Fruit fly (Drosophila melanogaster) whole organism, embryonic: ENCODE results near the gene Jhbp13.

Source experiments
- CG10209 ChIP-seq: fragments of 200-800 bp; sonication (Bioruptor generic); optimal IDR thresholded peaks from 3 replicates; lab custom pipeline; 2017; ENCODE audit warnings: missing biosample characterization, mild to moderate bottlenecking, missing genetic modification characterization, missing genetic modification reagents
- CG10267 ChIP-seq: fragments of 200-800 bp; sonication (Bioruptor generic); optimal IDR thresholded peaks from 2 replicates; lab custom pipeline; 2018; ENCODE audit warnings: missing biosample characterization, mild to moderate bottlenecking, missing genetic modification characterization, moderate library complexity
- CG10431 ChIP-seq: fragments of 200-800 bp; sonication (Bioruptor generic); optimal IDR thresholded peaks from 3 replicates; lab custom pipeline; 2018; ENCODE audit warnings: missing biosample characterization, mild to moderate bottlenecking, missing genetic modification characterization
- CG10959 ChIP-seq: fragments of 200-800 bp; sonication (Bioruptor generic); IDR thresholded peaks from 2 replicates; pipeline ENCODE4 v1.3.6; 2022; ENCODE audit warnings: missing biosample characterization, missing genetic modification characterization
- CG10979 ChIP-seq: fragments of 200-800 bp; sonication (Bioruptor generic); optimal IDR thresholded peaks from 2 replicates; lab custom pipeline; 2018; ENCODE audit warnings: missing biosample characterization, mild to moderate bottlenecking, missing genetic modification characterization, moderate library complexity
- CG11398 ChIP-seq: fragments of 200-800 bp; sonication (Bioruptor generic); optimal IDR thresholded peaks from 2 replicates; lab custom pipeline; 2016; ENCODE audit warnings: missing biosample characterization, missing genetic modification characterization
- CG11696 ChIP-seq: fragments of 200-800 bp; sonication (Bioruptor generic); IDR thresholded peaks from 2 replicates; pipeline ENCODE4 v1.3.6; 2022; ENCODE audit warnings: missing biosample characterization, missing genetic modification characterization
- CG12744 ChIP-seq: fragments of 200-800 bp; sonication (Bioruptor generic); optimal IDR thresholded peaks from 2 replicates; lab custom pipeline; 2016; ENCODE audit warnings: missing biosample characterization, missing genetic modification characterization
- CG15601 ChIP-seq: fragments of 200-800 bp; sonication (Bioruptor generic); optimal IDR thresholded peaks from 3 replicates; lab custom pipeline; 2019; ENCODE audit warnings: missing biosample characterization, mild to moderate bottlenecking, missing genetic modification characterization, moderate library complexity
- CG18599 ChIP-seq: fragments of 200-800 bp; sonication (Bioruptor generic); optimal IDR thresholded peaks from 3 replicates; lab custom pipeline; 2017; ENCODE audit warnings: missing biosample characterization, missing genetic modification characterization, mild to moderate bottlenecking, moderate library complexity, missing genetic modification reagents
- CG2120 ChIP-seq: fragments of 200-800 bp; sonication (Bioruptor generic); optimal IDR thresholded peaks from 3 replicates; lab custom pipeline; 2016; ENCODE audit warnings: missing biosample characterization, missing genetic modification characterization
- CG2678 ChIP-seq: fragments of 200-800 bp; sonication (Bioruptor generic); optimal IDR thresholded peaks from 3 replicates; lab custom pipeline; 2019; ENCODE audit warnings: missing biosample characterization, mild to moderate bottlenecking, missing genetic modification characterization, moderate library complexity
- CG31224 ChIP-seq: fragments of 200-800 bp; sonication (Bioruptor generic); IDR thresholded peaks from 2 replicates; pipeline ENCODE4 v1.3.6; 2022; ENCODE audit warnings: missing biosample characterization, missing genetic modification characterization
- CG3838 ChIP-seq: fragments of 200-800 bp; sonication (Bioruptor generic); optimal IDR thresholded peaks from 3 replicates; lab custom pipeline; 2016; ENCODE audit warnings: missing biosample characterization, missing genetic modification characterization
- CG6683 ChIP-seq: fragments of 200-800 bp; sonication (Bioruptor generic); optimal IDR thresholded peaks from 2 replicates; lab custom pipeline; 2017; ENCODE audit warnings: missing biosample characterization, mild to moderate bottlenecking, missing genetic modification characterization, missing genetic modification reagents
- CG7786 ChIP-seq: fragments of 200-800 bp; sonication (Bioruptor generic); optimal IDR thresholded peaks from 2 replicates; lab custom pipeline; 2016; ENCODE audit warnings: missing biosample characterization, missing genetic modification characterization
- CG7987 ChIP-seq: fragments of 200-800 bp; sonication (Bioruptor generic); optimal IDR thresholded peaks from 2 replicates; lab custom pipeline; 2018; ENCODE audit warnings: missing biosample characterization, mild to moderate bottlenecking, missing genetic modification characterization, moderate library complexity
- CG8089 ChIP-seq: fragments of 200-800 bp; sonication (Bioruptor generic); optimal IDR thresholded peaks from 3 replicates; lab custom pipeline; 2016; ENCODE audit warnings: missing biosample characterization, missing genetic modification characterization
- Eip74EF ChIP-seq, 2 experiments: fragments of 200-800 bp in 1 of 2; fragments of >200 bp in 1 of 2; sonication (Bioruptor generic) in 1 of 2; optimal IDR thresholded peaks; 2 replicates each; lab custom pipeline; 2017 to 2019; ENCODE audit warnings: missing biosample characterization in 2 of 2, missing genetic modification characterization in 2 of 2, mild to moderate bottlenecking in 1 of 2, moderate library complexity in 1 of 2
- Ets97D ChIP-seq: fragments of 200-800 bp; sonication (Bioruptor generic); optimal IDR thresholded peaks from 3 replicates; lab custom pipeline; 2016; ENCODE audit warnings: missing biosample characterization, missing genetic modification characterization
- Fer2 ChIP-seq: fragments of 200-800 bp; sonication (Bioruptor generic); optimal IDR thresholded peaks from 2 replicates; lab custom pipeline; 2018; ENCODE audit warnings: missing biosample characterization, mild to moderate bottlenecking, missing genetic modification characterization, moderate library complexity
- Gug ChIP-seq: fragments of 200-800 bp; sonication (Bioruptor generic); IDR thresholded peaks from 4 replicates; pipeline ENCODE4 v1.3.6; 2022; ENCODE audit warnings: missing biosample characterization, missing genetic modification characterization
- Hr51 ChIP-seq, 2 experiments: fragments of 200-800 bp; sonication (Bioruptor generic); optimal IDR thresholded peaks; 2 replicates in 1 of 2; 3 replicates in 1 of 2; lab custom pipeline; 2016 to 2018; ENCODE audit warnings: missing biosample characterization in 2 of 2, missing genetic modification characterization in 2 of 2, mild to moderate bottlenecking in 1 of 2, moderate library complexity in 1 of 2
- MESR4 ChIP-seq: fragments of 200-800 bp; sonication (Bioruptor generic); optimal IDR thresholded peaks from 2 replicates; lab custom pipeline; 2018; ENCODE audit warnings: missing biosample characterization, mild to moderate bottlenecking, missing genetic modification characterization, moderate library complexity
- MTF-1 ChIP-seq: fragments of 200-800 bp; sonication (Bioruptor generic); optimal IDR thresholded peaks from 2 replicates; lab custom pipeline; 2018; ENCODE audit warnings: missing biosample characterization, mild to moderate bottlenecking, missing genetic modification characterization, borderline replicate concordance
- NFAT ChIP-seq: fragments of 200-800 bp; sonication (Bioruptor generic); IDR thresholded peaks from 2 replicates; pipeline ENCODE4 v1.3.6; 2022; ENCODE audit warnings: missing biosample characterization, missing genetic modification characterization
- NfI ChIP-seq: fragments of 200-800 bp; sonication (Bioruptor generic); optimal IDR thresholded peaks from 3 replicates; lab custom pipeline; 2018; ENCODE audit warnings: missing biosample characterization, mild to moderate bottlenecking, missing genetic modification characterization, moderate library complexity
- Poxn ChIP-seq: fragments of 200-800 bp; sonication (Bioruptor generic); IDR thresholded peaks from 2 replicates; pipeline ENCODE4 v1.3.6; 2022; ENCODE audit warnings: missing biosample characterization, missing genetic modification characterization
- Ptx1 ChIP-seq: fragments of 200-800 bp; sonication (Bioruptor generic); IDR thresholded peaks from 2 replicates; pipeline ENCODE4 v1.3.6; 2022; ENCODE audit warnings: missing biosample characterization, missing genetic modification characterization
- Xbp1 ChIP-seq: fragments of 200-800 bp; sonication (Bioruptor generic); optimal IDR thresholded peaks from 3 replicates; lab custom pipeline; 2016; ENCODE audit warnings: missing biosample characterization, mild to moderate bottlenecking, missing genetic modification characterization
- al ChIP-seq: fragments of 200-800 bp; sonication (Bioruptor generic); IDR thresholded peaks from 2 replicates; pipeline ENCODE4 v1.3.6; 2022; ENCODE audit warnings: missing biosample characterization, missing genetic modification characterization
- ci ChIP-seq: fragments of 200-800 bp; sonication (Bioruptor generic); IDR thresholded peaks from 3 replicates; pipeline ENCODE4 v1.3.6; 2022; ENCODE audit warnings: missing biosample characterization, missing genetic modification characterization
- corto ChIP-seq: fragments of 200-800 bp; sonication (Bioruptor generic); optimal IDR thresholded peaks from 2 replicates; lab custom pipeline; 2016; ENCODE audit warnings: missing biosample characterization, mild to moderate bottlenecking, missing genetic modification characterization, moderate library complexity
- dmrt99B ChIP-seq: fragments of 200-800 bp; sonication (Bioruptor generic); optimal IDR thresholded peaks from 2 replicates; lab custom pipeline; 2018; ENCODE audit warnings: missing biosample characterization, mild to moderate bottlenecking, missing genetic modification characterization, moderate library complexity
- fd3F ChIP-seq: fragments of 200-800 bp; sonication (Bioruptor generic); optimal IDR thresholded peaks from 2 replicates; lab custom pipeline; 2018; ENCODE audit warnings: missing biosample characterization, mild to moderate bottlenecking, missing genetic modification characterization, moderate library complexity
- fd64A ChIP-seq: fragments of 200-800 bp; sonication (Bioruptor generic); optimal IDR thresholded peaks from 3 replicates; lab custom pipeline; 2018; ENCODE audit warnings: missing biosample characterization, mild to moderate bottlenecking, missing genetic modification characterization
- grn ChIP-seq: fragments of 200-800 bp; sonication (Bioruptor generic); optimal IDR thresholded peaks from 3 replicates; lab custom pipeline; 2017; ENCODE audit warnings: missing biosample characterization, missing genetic modification characterization
- hbn ChIP-seq: fragments of 200-800 bp; sonication (Bioruptor generic); IDR thresholded peaks from 2 replicates; pipeline ENCODE4 v1.3.6; 2022; ENCODE audit warnings: missing biosample characterization, missing genetic modification characterization; ENCODE audit not compliant: partially characterized antibody
- jigr1 ChIP-seq: fragments of 200-800 bp; sonication (Bioruptor generic); IDR thresholded peaks from 3 replicates; pipeline ENCODE4 v1.3.6; 2022; ENCODE audit warnings: missing biosample characterization, missing genetic modification characterization
- klu ChIP-seq: fragments of 200-800 bp; sonication (Bioruptor generic); IDR thresholded peaks from 2 replicates; pipeline ENCODE4 v1.3.6; 2022; ENCODE audit warnings: missing biosample characterization, missing genetic modification characterization
- lab ChIP-seq: fragments of 200-800 bp; sonication (Bioruptor generic); optimal IDR thresholded peaks from 3 replicates; lab custom pipeline; 2017; ENCODE audit warnings: missing biosample characterization, missing genetic modification characterization, mild to moderate bottlenecking, moderate library complexity, missing genetic modification reagents
- mam ChIP-seq: fragments of 200-800 bp; sonication (Bioruptor generic); optimal IDR thresholded peaks from 3 replicates; lab custom pipeline; 2016; ENCODE audit warnings: missing biosample characterization, missing genetic modification characterization
- oc ChIP-seq: fragments of 200-800 bp; sonication (Bioruptor generic); optimal IDR thresholded peaks from 2 replicates; lab custom pipeline; 2018; ENCODE audit warnings: missing biosample characterization, mild to moderate bottlenecking, missing genetic modification characterization, moderate library complexity
- psq ChIP-seq: fragments of 200-800 bp; sonication (Bioruptor generic); optimal IDR thresholded peaks from 2 replicates; lab custom pipeline; 2017; ENCODE audit warnings: missing biosample characterization, missing genetic modification characterization
- pum ChIP-seq: fragments of 200-800 bp; sonication (Bioruptor generic); optimal IDR thresholded peaks from 2 replicates; lab custom pipeline; 2016; ENCODE audit warnings: missing biosample characterization, missing genetic modification characterization
- row ChIP-seq: fragments of 200-800 bp; sonication (Bioruptor generic); IDR thresholded peaks from 3 replicates; pipeline ENCODE4 v1.3.6; 2022; ENCODE audit warnings: missing biosample characterization, missing genetic modification characterization
- shn ChIP-seq: fragments of 200-800 bp; sonication (Bioruptor generic); optimal IDR thresholded peaks from 3 replicates; lab custom pipeline; 2016; ENCODE audit warnings: missing biosample characterization, missing genetic modification characterization
- toy ChIP-seq: fragments of 200-800 bp; sonication (Bioruptor generic); IDR thresholded peaks from 2 replicates; pipeline ENCODE4 v1.3.6; 2022; ENCODE audit warnings: missing biosample characterization, missing genetic modification characterization
- vfl ChIP-seq: fragments of 200-800 bp; sonication (Bioruptor generic); optimal IDR thresholded peaks from 2 replicates; lab custom pipeline; 2016; ENCODE audit warnings: missing biosample characterization, missing genetic modification characterization
- zfh2 ChIP-seq: fragments of 200-800 bp; sonication (Bioruptor generic); optimal IDR thresholded peaks from 2 replicates; lab custom pipeline; 2016; ENCODE audit warnings: missing biosample characterization, missing genetic modification characterization

The Jhbp13 gene

DNA sequence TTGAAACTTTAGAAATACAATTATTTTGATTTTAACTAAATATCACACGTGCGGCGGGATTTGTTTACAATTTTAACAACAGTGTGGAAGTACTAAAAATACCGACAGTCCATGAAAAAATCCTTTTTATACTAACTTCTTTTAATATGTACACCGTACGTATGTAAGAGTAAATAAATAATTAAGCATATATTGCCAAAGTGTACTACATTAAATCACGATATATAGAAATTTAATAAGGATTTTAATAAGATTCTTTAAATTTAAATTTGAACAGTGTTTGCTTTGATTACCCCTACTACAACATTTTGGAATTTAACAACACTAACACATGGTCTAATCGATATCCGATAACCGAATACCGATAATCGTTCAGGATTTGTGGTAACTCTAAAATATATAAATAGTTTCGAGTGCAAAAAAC lies 17.6 kb upstream of the Jhbp13 start, which contains the start of the genes Ski6 and CG16812 (continued):
- TF ChIP-seq CG2678 (tag; lab: Kevin White, UChicago) (no peak), CG10979 (tag; lab: Kevin White, UChicago) (peak; percentile 67), CG2120 (peak; percentile 76), CG12744 (GFP tag; lab: Kevin White, UChicago) (no peak), CG11696 (GFP tag; lab: Robert Waterston, UW) (0 out of 2 replicates have a peak, but pooled peaks have one; percentile 36), CG10267 (tag; lab: Kevin White, UChicago) (peak; percentile 97), oc (peak; percentile 52), pum (GFP tag; lab: Kevin White, UChicago) (peak; percentile 33), fd64A (no peak), psq (GFP tag; lab: Kevin White, UChicago) (peak; percentile 21), fd3F (GFP tag; lab: Kevin White, UChicago) (peak; percentile 66), zfh2 (GFP tag; lab: Kevin White, UChicago) (peak; percentile 15), corto (GFP tag; lab: Kevin White, UChicago) (no peak), CG10959 (GFP tag; lab: Robert Waterston, UW) (no peak), CG8089 (GFP tag; lab: Kevin White, UChicago) (no peak), lab (GFP tag; lab: Kevin White, UChicago) (no peak), CG15601 (no peak), vfl (GFP tag; lab: Kevin White, UChicago) (peak; percentile 10), al (GFP tag; lab: Robert Waterston, UW) (peak; percentile 58), Ets97D (GFP tag; lab: Kevin White, UChicago) (peak; percentile 45), Poxn (GFP tag; lab: Robert Waterston, UW) (no peak), NfI (GFP tag; lab: Kevin White, UChicago) (peak; percentile 58), dmrt99B (tag; lab: Kevin White, UChicago) (no peak), row (GFP tag; lab: Robert Waterston, UW) (peak; percentile 78), Xbp1 (GFP tag; lab: Kevin White, UChicago) (peak; percentile 74), toy (GFP tag; lab: Robert Waterston, UW) (no peak), grn (no peak), klu (peak; percentile 8; the same call in 1 of the 2 replicates), MESR4 (GFP tag; lab: Kevin White, UChicago) (peak; percentile 41), hbn (GFP tag; lab: Robert Waterston, UW) (peak; percentile 36; the same call in 1 of the 2 replicates), Gug (GFP tag; lab: Robert Waterston, UW) (no peak), CG6683 (GFP tag; lab: Kevin White, UChicago) (no peak), ci (GFP tag; lab: Robert Waterston, UW) (0 out of 3 replicates have a peak, but pooled peaks have one; percentile 20), CG7786 (GFP tag; lab: Kevin White, UChicago) (peak; percentile 12), CG10209 (GFP tag; lab: Kevin White, UChicago) (peak; percentile 37), shn (GFP tag; lab: Kevin White, UChicago) (no peak), jigr1 (GFP tag; lab: Robert Waterston, UW) (no peak), CG7987 (GFP tag; lab: Kevin White, UChicago) (no peak), CG3838 (no peak), CG31224 (GFP tag; lab: Robert Waterston, UW) (0 out of 2 replicates have a peak, but pooled peaks have one; percentile 10), CG11398 (no peak), Ptx1 (GFP tag; lab: Robert Waterston, UW) (peak; percentile 77), CG10431 (peak; percentile 40), CG18599 (GFP tag; lab: Kevin White, UChicago) (no peak), mam (GFP tag; lab: Kevin White, UChicago) (no peak), Hr51 (GFP tag; optimal IDR thresholded peaks at IDR 0.05; lab: Kevin White, UChicago) (no peak), MTF-1 (GFP tag; lab: Kevin White, UChicago) (peak; percentile 68), Fer2 (peak; percentile 66), Eip74EF (GFP tag; optimal IDR thresholded peaks at IDR 0.05; lab: Kevin White, UChicago) (no peak), NFAT (GFP tag; lab: Robert Waterston, UW) (peak; percentile 48; the same call in 1 of the 2 replicates)
